Worm (Caenorhabditis elegans): Measurements from ENCODE around the gene ttr-54.

DNA sequence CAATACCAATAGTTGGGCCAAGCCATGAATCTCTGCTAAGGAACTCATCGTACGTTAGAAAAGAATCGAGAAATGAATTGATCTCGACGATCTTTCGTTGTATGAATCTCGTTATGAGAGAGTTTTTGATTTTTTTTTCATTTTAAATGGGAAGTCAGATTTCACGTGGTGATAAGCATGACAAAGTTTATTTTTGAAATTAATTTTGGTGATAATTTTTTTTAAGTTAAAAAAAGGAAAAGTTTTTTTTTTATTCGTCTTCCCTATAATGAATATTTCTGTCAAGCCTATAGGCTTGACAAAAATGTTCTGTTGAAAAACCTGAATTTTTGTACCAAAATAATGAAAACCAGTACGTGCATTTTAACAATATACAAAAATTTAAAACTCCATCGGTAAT, 19.8 kb upstream of the ttr-54 start, which contains the start of gene K08F4.5:
- TF ChIP-seq nhr-28 (tag; optimal IDR thresholded peaks at IDR 0.05) = no peak
- TF ChIP-seq unc-62 (GFP tag; optimal IDR thresholded peaks at IDR 0.05) = no peak
- no peak for TF ChIP-seq mep-1 (tag; optimal IDR thresholded peaks at IDR 0.05)
- no peak for TF ChIP-seq ces-1 (GFP tag; optimal IDR thresholded peaks at IDR 0.05)
- no peak for TF ChIP-seq snpc-4 (tag; optimal IDR thresholded peaks at IDR 0.05)
- no peak for TF ChIP-seq pha-4 (tag; optimal IDR thresholded peaks at IDR 0.05)
